Fruit fly (Drosophila melanogaster) whole organism, prepupa: ENCODE results near the gene Hmt4-20.
A peak's percentile ranks its signal among the peaks of the same experiment; 100 is the strongest.

ENCODE experiments used
- Blimp-1 ChIP-seq: fragments of 200-800 bp; sonication (Bioruptor generic); optimal IDR thresholded peaks from 3 replicates; lab custom pipeline; 2017; ENCODE audit warnings: missing biosample characterization, missing genetic modification characterization, mild to moderate bottlenecking, moderate library complexity, missing genetic modification reagents
- CG10631 ChIP-seq: fragments of 200-800 bp; sonication (Bioruptor generic); optimal IDR thresholded peaks from 2 replicates; lab custom pipeline; 2016; ENCODE audit warnings: missing biosample characterization, missing genetic modification characterization
- CG10669 ChIP-seq: fragments of 200-800 bp; sonication (Bioruptor generic); optimal IDR thresholded peaks from 3 replicates; lab custom pipeline; 2018; ENCODE audit warnings: missing biosample characterization, mild to moderate bottlenecking, missing genetic modification characterization, moderate library complexity
- CG11762 ChIP-seq: fragments of 200-800 bp; sonication (Bioruptor generic); optimal IDR thresholded peaks from 3 replicates; lab custom pipeline; 2016; ENCODE audit warnings: missing biosample characterization, missing genetic modification characterization; ENCODE audit not compliant: insufficient read depth
- CG11902 ChIP-seq: fragments of 200-800 bp; sonication (Bioruptor generic); optimal IDR thresholded peaks from 3 replicates; lab custom pipeline; 2016; ENCODE audit warnings: missing biosample characterization, missing genetic modification characterization
- CG16779 ChIP-seq: fragments of 200-800 bp; sonication (Bioruptor generic); optimal IDR thresholded peaks from 3 replicates; lab custom pipeline; 2017; ENCODE audit warnings: missing biosample characterization, mild to moderate bottlenecking, missing genetic modification characterization
- CG3032 ChIP-seq: fragments of 200-800 bp; optimal IDR thresholded peaks from 2 replicates; lab custom pipeline; 2019; ENCODE audit warnings: missing biosample characterization, mild to moderate bottlenecking, missing genetic modification characterization, moderate library complexity
- CG31627 ChIP-seq: fragments of 200-800 bp; sonication (Bioruptor generic); optimal IDR thresholded peaks from 3 replicates; lab custom pipeline; 2016; ENCODE audit warnings: missing biosample characterization, missing genetic modification characterization
- CG32006 ChIP-seq: fragments of 200-800 bp; sonication (Bioruptor generic); optimal IDR thresholded peaks from 3 replicates; lab custom pipeline; 2017; ENCODE audit warnings: missing biosample characterization, mild to moderate bottlenecking, missing genetic modification characterization
- CG34406 ChIP-seq: fragments of 200-800 bp; sonication (Bioruptor generic); optimal IDR thresholded peaks from 3 replicates; lab custom pipeline; 2016; ENCODE audit warnings: missing biosample characterization, missing genetic modification characterization
- CG3919 ChIP-seq: fragments of 200-800 bp; sonication (Bioruptor generic); optimal IDR thresholded peaks from 3 replicates; lab custom pipeline; 2016; ENCODE audit warnings: missing biosample characterization, missing genetic modification characterization
- CG4318 ChIP-seq: fragments of 200-800 bp; sonication (Bioruptor generic); optimal IDR thresholded peaks from 3 replicates; lab custom pipeline; 2017; ENCODE audit warnings: missing biosample characterization, mild to moderate bottlenecking, missing genetic modification characterization
- CG6163 ChIP-seq: fragments of 200-800 bp; sonication (Bioruptor generic); IDR thresholded peaks from 3 replicates; pipeline ENCODE4 v1.3.6; 2022; ENCODE audit warnings: missing biosample characterization, missing genetic modification characterization
- CG6276 ChIP-seq: fragments of 200-800 bp; sonication (Bioruptor generic); optimal IDR thresholded peaks from 2 replicates; lab custom pipeline; 2017; ENCODE audit warnings: missing biosample characterization, mild to moderate bottlenecking, missing genetic modification characterization
- CG6792 ChIP-seq: fragments of 200-800 bp; sonication (Bioruptor generic); optimal IDR thresholded peaks from 3 replicates; lab custom pipeline; 2016; ENCODE audit warnings: missing biosample characterization, missing genetic modification characterization
- CG6808 ChIP-seq: fragments of 200-800 bp; sonication (Bioruptor generic); optimal IDR thresholded peaks from 3 replicates; lab custom pipeline; 2017; ENCODE audit warnings: missing biosample characterization, missing genetic modification characterization, mild to moderate bottlenecking, moderate library complexity, missing genetic modification reagents
- CG6854 ChIP-seq: fragments of 200-800 bp; sonication (Bioruptor generic); optimal IDR thresholded peaks from 2 replicates; lab custom pipeline; 2017; ENCODE audit warnings: missing biosample characterization, mild to moderate bottlenecking, missing genetic modification characterization
- CG9139 ChIP-seq: fragments of 200-800 bp; sonication (Bioruptor generic); optimal IDR thresholded peaks from 3 replicates; lab custom pipeline; 2017; ENCODE audit warnings: missing biosample characterization, mild to moderate bottlenecking, missing genetic modification characterization
- Eip78C ChIP-seq: fragments of 200-800 bp; sonication (Bioruptor generic); peaks from one replicate; lab custom pipeline; 2016; ENCODE audit warnings: missing biosample characterization, missing genetic modification characterization
- Eip93F ChIP-seq: fragments of 200-800 bp; sonication (Bioruptor generic); optimal IDR thresholded peaks from 2 replicates; lab custom pipeline; 2016; ENCODE audit warnings: missing biosample characterization, mild to moderate bottlenecking, missing genetic modification characterization
- Ets21C ChIP-seq: fragments of 200-800 bp; sonication (Bioruptor generic); optimal IDR thresholded peaks from 3 replicates; lab custom pipeline; 2016; ENCODE audit warnings: missing biosample characterization, missing genetic modification characterization
- Ets96B ChIP-seq: fragments of 200-800 bp; optimal IDR thresholded peaks from 2 replicates; lab custom pipeline; 2019; ENCODE audit warnings: missing biosample characterization, mild to moderate bottlenecking, missing genetic modification characterization, moderate library complexity
- Gug ChIP-seq: fragments of 200-800 bp; sonication (Bioruptor generic); IDR thresholded peaks from 2 replicates; pipeline ENCODE4 v1.3.6; 2022; ENCODE audit warnings: missing biosample characterization, missing genetic modification characterization
- Hr38 ChIP-seq: sonication (Bioruptor generic); optimal IDR thresholded peaks from 2 replicates; lab custom pipeline; 2016; ENCODE audit warnings: missing biosample characterization, missing genetic modification characterization
- Hr39 ChIP-seq: fragments of 200-800 bp; sonication (Bioruptor generic); optimal IDR thresholded peaks from 2 replicates; lab custom pipeline; 2016; ENCODE audit warnings: missing biosample characterization, missing genetic modification characterization
- Lpt ChIP-seq: fragments of 200-800 bp; sonication (Bioruptor generic); optimal IDR thresholded peaks from 3 replicates; lab custom pipeline; 2016; ENCODE audit warnings: missing biosample characterization, missing genetic modification characterization
- Sox102F ChIP-seq: fragments of 200-800 bp; sonication (Bioruptor generic); optimal IDR thresholded peaks from 2 replicates; lab custom pipeline; 2016; ENCODE audit warnings: missing biosample characterization, mild to moderate bottlenecking, missing genetic modification characterization
- Sox15 ChIP-seq: fragments of 200-800 bp; sonication (Bioruptor generic); optimal IDR thresholded peaks from 3 replicates; lab custom pipeline; 2016; ENCODE audit warnings: missing biosample characterization, missing genetic modification characterization
- achi ChIP-seq: fragments of 200-800 bp; sonication (Bioruptor generic); optimal IDR thresholded peaks from 3 replicates; lab custom pipeline; 2016; ENCODE audit warnings: missing biosample characterization, missing genetic modification characterization
- dac ChIP-seq: fragments of 200-800 bp; sonication (Bioruptor generic); optimal IDR thresholded peaks from 2 replicates; lab custom pipeline; 2017; ENCODE audit warnings: missing biosample characterization, mild to moderate bottlenecking, missing genetic modification characterization
- esn ChIP-seq: fragments of 200-800 bp; sonication (Bioruptor generic); optimal IDR thresholded peaks from 2 replicates; lab custom pipeline; 2016; ENCODE audit warnings: missing biosample characterization, mild to moderate bottlenecking, missing genetic modification characterization, moderate library complexity
- fd59A ChIP-seq: fragments of 200-800 bp; sonication (Bioruptor generic); optimal IDR thresholded peaks from 2 replicates; lab custom pipeline; 2017; ENCODE audit warnings: missing biosample characterization, mild to moderate bottlenecking, missing genetic modification characterization, missing genetic modification reagents
- fd85E ChIP-seq: fragments of 200-800 bp; sonication (Bioruptor generic); optimal IDR thresholded peaks from 3 replicates; lab custom pipeline; 2016; ENCODE audit warnings: missing biosample characterization, missing genetic modification characterization
- fkh ChIP-seq: fragments of 200-800 bp; sonication (Bioruptor generic); optimal IDR thresholded peaks from 3 replicates; lab custom pipeline; 2017; ENCODE audit warnings: missing biosample characterization, mild to moderate bottlenecking, missing genetic modification characterization, moderate library complexity
- lz ChIP-seq: fragments of 200-800 bp; sonication (Bioruptor generic); optimal IDR thresholded peaks from 3 replicates; lab custom pipeline; 2016; ENCODE audit warnings: missing biosample characterization, missing genetic modification characterization
- net ChIP-seq: fragments of 200-800 bp; sonication (Bioruptor generic); optimal IDR thresholded peaks from 3 replicates; lab custom pipeline; 2016; ENCODE audit warnings: missing biosample characterization, missing genetic modification characterization
- salr ChIP-seq, 2 experiments: fragments of 200-800 bp; sonication (Bioruptor generic); optimal IDR thresholded peaks; 3 replicates each; lab custom pipeline; 2016 to 2018; ENCODE audit warnings: missing biosample characterization in 2 of 2, missing genetic modification characterization in 2 of 2, mild to moderate bottlenecking in 1 of 2
- ss ChIP-seq, 2 experiments: fragments of 200-800 bp; sonication (Bioruptor generic); optimal IDR thresholded peaks; 2 replicates in 1 of 2; 3 replicates in 1 of 2; lab custom pipeline; 2017 to 2018; ENCODE audit warnings: mild to moderate bottlenecking in 2 of 2, missing biosample characterization in 2 of 2, missing genetic modification characterization in 2 of 2, moderate library complexity in 1 of 2
- svp ChIP-seq: fragments of 200-800 bp; sonication (Bioruptor generic); peaks from one replicate; lab custom pipeline; 2016; ENCODE audit warnings: missing biosample characterization, missing genetic modification characterization
- topi ChIP-seq: fragments of 200-800 bp; sonication (Bioruptor generic); optimal IDR thresholded peaks from 3 replicates; lab custom pipeline; 2016; ENCODE audit warnings: missing biosample characterization, missing genetic modification characterization
- vri ChIP-seq: fragments of 200-800 bp; sonication (Bioruptor generic); optimal IDR thresholded peaks from 3 replicates; lab custom pipeline; 2016; ENCODE audit warnings: missing biosample characterization, mild to moderate bottlenecking, missing genetic modification characterization

The Hmt4-20 gene

DNA sequence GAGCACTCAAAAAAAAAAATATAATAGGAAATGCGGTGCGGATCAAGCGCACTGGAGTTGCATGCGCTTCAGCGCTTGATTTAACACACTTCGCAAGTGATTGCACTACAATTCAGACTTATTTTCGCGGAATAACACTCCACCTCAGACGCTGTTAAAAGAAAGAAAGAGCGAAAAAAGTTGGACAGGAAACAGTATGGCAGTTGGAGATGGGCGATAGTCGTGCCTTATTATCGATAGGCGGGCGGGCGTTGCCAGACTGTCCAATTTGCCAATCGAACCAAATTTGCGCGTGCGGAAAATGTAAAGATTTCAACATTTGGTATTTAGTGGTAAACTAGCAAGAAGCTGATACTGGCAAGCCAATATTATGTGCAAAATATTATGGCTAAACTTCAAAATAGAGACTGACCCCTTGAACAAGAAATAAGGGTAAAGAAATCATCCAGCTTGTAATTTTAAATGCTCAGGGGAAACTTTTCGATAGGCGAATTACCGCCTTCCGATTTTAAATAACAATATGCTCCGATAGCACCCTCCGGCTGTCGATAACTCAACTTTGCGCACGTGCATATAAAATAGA, 26.5 kb downstream of the Hmt4-20 start, which contains the start of the genes RpL36 and Mybbp1A (continued):
- peak; percentile 75 for TF ChIP-seq CG9139 (GFP tag; lab: Kevin White, UChicago)
- peak in 1 of 2 experiments; percentile 54 for TF ChIP-seq salr (GFP tag; optimal IDR thresholded peaks at IDR 0.05; lab: Kevin White, UChicago)
- peak; percentile 92 for TF ChIP-seq Eip78C (GFP tag; lab: Kevin White, UChicago)
- peak; percentile 73 for TF ChIP-seq CG6163 (GFP tag; lab: Robert Waterston, UW)
- TF ChIP-seq Sox15 (GFP tag; lab: Kevin White, UChicago), result peak; percentile 29
- TF ChIP-seq CG6854 (GFP tag; lab: Kevin White, UChicago), result peak; percentile 75
- no peak for TF ChIP-seq CG10631 (GFP tag; lab: Kevin White, UChicago)

dm6 chrX:625157-625627, 30.6 kb downstream of the Hmt4-20 start, which contains the start of the genes CG13364 and Hinfp:
CG13364 (minus strand) TSS chrX:625203.
Hinfp (plus strand) TSS chrX:625542.
- TF ChIP-seq ss (GFP tag; optimal IDR thresholded peaks at IDR 0.05; lab: Kevin White, UChicago) (peak in 1 of 2 experiments; percentile 18), CG6808 (GFP tag; lab: Kevin White, UChicago) (no peak), Eip78C (GFP tag; lab: Kevin White, UChicago) (peak; percentile 73), topi (GFP tag; lab: Kevin White, UChicago) (peak; percentile 6), lz (GFP tag; lab: Kevin White, UChicago) (peak; percentile 12), Gug (GFP tag; lab: Robert Waterston, UW) (no peak), svp (GFP tag; lab: Kevin White, UChicago) (peak; percentile 47), CG31627 (no peak), CG10669 (no peak), CG34406 (no peak), Sox102F (GFP tag; lab: Kevin White, UChicago) (no peak), esn (GFP tag; lab: Kevin White, UChicago) (peak; percentile 3)

DNA sequence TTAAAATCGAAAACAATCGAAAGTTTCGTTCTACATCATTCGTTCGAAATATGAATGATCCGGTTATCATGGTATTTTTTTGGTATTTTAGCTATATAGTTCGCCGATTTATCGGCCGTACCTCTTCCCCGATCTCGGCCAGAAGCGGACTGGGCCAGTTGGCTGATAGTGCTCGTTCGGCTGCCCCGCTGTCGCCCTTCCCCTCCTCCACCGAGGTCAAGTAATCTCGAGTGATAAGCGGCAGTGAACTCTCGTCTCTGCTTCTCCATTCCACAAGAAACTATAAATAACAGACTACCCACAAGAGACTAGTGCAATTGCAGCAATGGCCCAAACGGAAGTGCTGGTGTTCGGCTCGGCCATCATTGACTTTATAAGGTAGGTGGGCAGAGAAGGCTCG, 32.5 kb downstream of the Hmt4-20 start, which contains the start of gene CG13369:
Gene CG13369, plus strand, starts transcription at position 112 of the 400 bp plus-strand sequence.
- no peak for TF ChIP-seq ss (GFP tag; optimal IDR thresholded peaks at IDR 0.05; lab: Kevin White, UChicago)
- no peak for TF ChIP-seq CG10669
- TF ChIP-seq Eip78C (GFP tag; lab: Kevin White, UChicago), result no peak
- no peak for TF ChIP-seq CG3032 (tag; lab: Kevin White, UChicago)
- no peak for TF ChIP-seq net
- no peak for TF ChIP-seq CG31627
- no peak for TF ChIP-seq CG6808 (GFP tag; lab: Kevin White, UChicago)
- no peak for TF ChIP-seq CG6792 (GFP tag; lab: Kevin White, UChicago)
- no peak for TF ChIP-seq CG16779 (tag; lab: Kevin White, UChicago)
- TF ChIP-seq esn (GFP tag; lab: Kevin White, UChicago), result no peak
- no peak for TF ChIP-seq Eip93F (GFP tag; lab: Kevin White, UChicago)

DNA sequence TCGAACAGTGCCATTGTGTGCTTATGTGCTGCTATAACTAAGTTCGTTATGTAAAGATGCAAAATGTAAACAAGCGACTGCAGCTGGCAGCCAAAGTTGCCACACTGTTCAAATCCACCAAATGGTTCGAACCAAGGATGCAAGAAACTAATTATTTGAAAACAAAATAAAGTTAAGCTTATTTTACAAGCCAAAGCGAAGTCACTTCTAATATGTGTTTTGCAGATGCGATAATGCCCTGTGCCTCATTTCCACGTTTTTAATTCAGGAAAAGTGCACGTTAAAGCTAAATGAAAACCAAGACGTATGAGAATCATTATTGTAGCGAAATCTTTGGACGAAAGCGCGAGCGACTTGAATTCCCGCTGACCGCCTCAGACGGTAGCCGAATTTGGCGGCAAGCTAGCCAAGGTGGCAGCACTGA, 34.7 kb downstream of the Hmt4-20 start, which contains the start of the genes CG13365 and Vsp37A:
Gene CG13365, minus strand, starts transcription at position 84 of the 424 bp plus-strand sequence.
Gene Vsp37A, plus strand, starts transcription at position 399 of the 424 bp plus-strand sequence.
- TF ChIP-seq esn (GFP tag; lab: Kevin White, UChicago) (peak; percentile 48), fkh (GFP tag; lab: Kevin White, UChicago) (peak; percentile 96), CG9139 (GFP tag; lab: Kevin White, UChicago) (no peak), Eip93F (GFP tag; lab: Kevin White, UChicago) (no peak), achi (GFP tag; lab: Kevin White, UChicago) (no peak), CG6808 (GFP tag; lab: Kevin White, UChicago) (peak; percentile 64), Gug (GFP tag; lab: Robert Waterston, UW) (no peak), CG6276 (GFP tag; lab: Kevin White, UChicago) (no peak), CG11762 (GFP tag; lab: Kevin White, UChicago) (no peak), CG32006 (GFP tag; lab: Kevin White, UChicago) (no peak), salr (GFP tag; optimal IDR thresholded peaks at IDR 0.05; lab: Kevin White, UChicago) (no peak), Ets21C (peak; percentile 30), CG3032 (tag; lab: Kevin White, UChicago) (peak; percentile 30), fd59A (no peak), Hr38 (GFP tag; lab: Kevin White, UChicago) (no peak), CG3919 (no peak), dac (GFP tag; lab: Kevin White, UChicago) (no peak), Blimp-1 (GFP tag; lab: Kevin White, UChicago) (no peak), CG4318 (GFP tag; lab: Kevin White, UChicago) (no peak), vri (no peak), Ets96B (tag; lab: Kevin White, UChicago) (no peak), CG16779 (tag; lab: Kevin White, UChicago) (no peak), CG10669 (no peak), Lpt (GFP tag; lab: Kevin White, UChicago) (no peak), lz (GFP tag; lab: Kevin White, UChicago) (peak; percentile 35), Eip78C (GFP tag; lab: Kevin White, UChicago) (peak; percentile 75), Hr39 (GFP tag; lab: Kevin White, UChicago) (peak; percentile 56), fd85E (GFP tag; lab: Kevin White, UChicago) (no peak), CG34406 (no peak), CG11902 (peak; percentile 10)
